Fruit fly (Drosophila melanogaster) S2 (cell line): ENCODE results near the gene fzr.

Experiments used
- CG8478 ChIP-seq: fragments of >200 bp; optimal IDR thresholded peaks from 2 replicates; lab custom pipeline; 2018
- CTCF ChIP-seq, 2 experiments: fragments of >200 bp; optimal IDR thresholded peaks; 2 replicates each; lab custom pipeline; 2018

dm6 chrX:4686150-4686549, 6.8 kb upstream of the fzr start:
- TF ChIP-seq CTCF (optimal IDR thresholded peaks at IDR 0.05; lab: Kevin White, UChicago) (no peak), CG8478 (lab: Kevin White, UChicago) (no peak)
